Worm (Caenorhabditis elegans) whole organism, late embryonic: ENCODE data around the gene snf-12.

Experiments
- F13H6.1 ChIP-seq: sonication (generic microtip); optimal IDR thresholded peaks from 2 replicates; lab custom pipeline; 2016; ENCODE audit warnings: missing genetic modification characterization, missing compliant biosample characterization
- T23F11.4 ChIP-seq: fragments of 200-800 bp; sonication (Bioruptor generic); optimal IDR thresholded peaks from 2 replicates; lab custom pipeline; 2018; ENCODE audit warnings: mild to moderate bottlenecking, missing genetic modification characterization, missing compliant biosample characterization
- ama-1 ChIP-seq: fragments of 150-350 bp; optimal IDR thresholded peaks from 2 replicates; lab custom pipeline; 2014
- ceh-14 ChIP-seq: sonication (generic microtip); optimal IDR thresholded peaks from 2 replicates; lab custom pipeline; 2016; ENCODE audit warnings: missing genotype, missing genetic modification characterization, missing compliant biosample characterization
- ceh-18 ChIP-seq: sonication (generic microtip); optimal IDR thresholded peaks from 2 replicates; lab custom pipeline; 2016; ENCODE audit warnings: missing genetic modification characterization, missing compliant biosample characterization
- ceh-2 ChIP-seq: sonication (generic microtip); optimal IDR thresholded peaks from 2 replicates; lab custom pipeline; 2016; ENCODE audit warnings: missing genotype, missing genetic modification characterization, missing compliant biosample characterization
- ceh-22 ChIP-seq: sonication (generic microtip); optimal IDR thresholded peaks from 2 replicates; lab custom pipeline; 2017; ENCODE audit warnings: missing biosample characterization, missing genetic modification characterization
- ceh-24 ChIP-seq: sonication (generic microtip); optimal IDR thresholded peaks from 2 replicates; lab custom pipeline; 2016; ENCODE audit warnings: mild to moderate bottlenecking, missing genetic modification characterization, missing compliant biosample characterization
- ceh-30 ChIP-seq: fragments of 150-350 bp; optimal IDR thresholded peaks from 2 replicates; lab custom pipeline; 2014; ENCODE audit warnings: missing biosample characterization, missing genetic modification characterization
- ceh-31 ChIP-seq: sonication (generic microtip); optimal IDR thresholded peaks from 2 replicates; lab custom pipeline; 2016; ENCODE audit warnings: missing genetic modification characterization, missing compliant biosample characterization
- ceh-6 ChIP-seq: fragments of 200-800 bp; sonication (Bioruptor generic); optimal IDR thresholded peaks from 2 replicates; lab custom pipeline; 2018; ENCODE audit warnings: mild to moderate bottlenecking, missing genetic modification characterization, missing compliant biosample characterization
- ceh-9 ChIP-seq: sonication (generic microtip); optimal IDR thresholded peaks from 2 replicates; lab custom pipeline; 2016; ENCODE audit warnings: mild to moderate bottlenecking, missing genetic modification characterization, inconsistent platforms, missing compliant biosample characterization
- dmd-4 ChIP-seq: sonication (generic microtip); optimal IDR thresholded peaks from 2 replicates; lab custom pipeline; 2016; ENCODE audit warnings: borderline replicate concordance, missing genetic modification characterization, missing compliant biosample characterization
- eyg-1 ChIP-seq: sonication (generic microtip); optimal IDR thresholded peaks from 2 replicates; lab custom pipeline; 2016; ENCODE audit warnings: missing genotype, missing genetic modification characterization, missing compliant biosample characterization
- fax-1 ChIP-seq: sonication (generic microtip); optimal IDR thresholded peaks from 2 replicates; lab custom pipeline; 2016; ENCODE audit warnings: missing genotype, missing genetic modification characterization, missing compliant biosample characterization
- fkh-6 ChIP-seq: sonication (generic microtip); optimal IDR thresholded peaks from 2 replicates; lab custom pipeline; 2016; ENCODE audit warnings: missing genetic modification characterization, missing compliant biosample characterization
- gmeb-2 ChIP-seq: sonication (generic microtip); optimal IDR thresholded peaks from 2 replicates; lab custom pipeline; 2016; ENCODE audit warnings: missing genetic modification characterization, inconsistent platforms, missing compliant biosample characterization
- hlh-13 ChIP-seq: fragments of 200-800 bp; sonication (Bioruptor generic); optimal IDR thresholded peaks from 2 replicates; lab custom pipeline; 2018; ENCODE audit warnings: mild to moderate bottlenecking, missing genetic modification characterization, missing compliant biosample characterization
- hlh-6 ChIP-seq: sonication (generic microtip); optimal IDR thresholded peaks from 2 replicates; lab custom pipeline; 2016; ENCODE audit warnings: missing genotype, missing genetic modification characterization, missing compliant biosample characterization
- lim-6 ChIP-seq: sonication (generic microtip); optimal IDR thresholded peaks from 2 replicates; lab custom pipeline; 2016; ENCODE audit warnings: missing genetic modification characterization, missing compliant biosample characterization
- madf-2 ChIP-seq: sonication (generic microtip); optimal IDR thresholded peaks from 2 replicates; lab custom pipeline; 2017; ENCODE audit warnings: missing genetic modification characterization, missing compliant biosample characterization
- nfya-1 ChIP-seq: sonication (generic microtip); optimal IDR thresholded peaks from 2 replicates; lab custom pipeline; 2017; ENCODE audit warnings: missing genetic modification characterization, mild to moderate bottlenecking, missing compliant biosample characterization, antibody characterized with exemption, moderate library complexity
- nhr-11 ChIP-seq: fragments of 150-350 bp; optimal IDR thresholded peaks from 2 replicates; lab custom pipeline; 2014; ENCODE audit warnings: missing biosample characterization, missing genetic modification characterization
- nhr-232 ChIP-seq: sonication (generic microtip); optimal IDR thresholded peaks from 2 replicates; lab custom pipeline; 2016; ENCODE audit warnings: missing genetic modification characterization, missing compliant biosample characterization
- npax-4 ChIP-seq: sonication (generic microtip); optimal IDR thresholded peaks from 2 replicates; lab custom pipeline; 2016; ENCODE audit warnings: missing genetic modification characterization, missing compliant biosample characterization
- odd-2 ChIP-seq: sonication (generic microtip); optimal IDR thresholded peaks from 2 replicates; lab custom pipeline; 2017; ENCODE audit warnings: antibody characterized with exemption, mild to moderate bottlenecking, missing genetic modification characterization, missing compliant biosample characterization
- pax-1 ChIP-seq: fragments of 150-350 bp; optimal IDR thresholded peaks from 2 replicates; lab custom pipeline; 2014; ENCODE audit warnings: missing biosample characterization, missing genetic modification characterization
- pqm-1 ChIP-seq: sonication (generic microtip); optimal IDR thresholded peaks from 2 replicates; lab custom pipeline; 2016; ENCODE audit warnings: missing genetic modification characterization, missing compliant biosample characterization
- rnt-1 ChIP-seq: sonication (generic microtip); optimal IDR thresholded peaks from 2 replicates; lab custom pipeline; 2016; ENCODE audit warnings: missing genetic modification characterization, missing compliant biosample characterization
- sdc-2 ChIP-seq: sonication (generic microtip); optimal IDR thresholded peaks from 2 replicates; lab custom pipeline; 2016; ENCODE audit warnings: missing genotype, missing genetic modification characterization, missing compliant biosample characterization
- sox-2 ChIP-seq: fragments of 200-800 bp; sonication (Bioruptor generic); IDR thresholded peaks from 2 replicates; pipeline ENCODE4 v1.3.6; 2022; ENCODE audit warnings: missing genetic modification reagents, missing genetic modification characterization, missing compliant biosample characterization
- tbx-2 ChIP-seq: sonication (generic microtip); optimal IDR thresholded peaks from 2 replicates; lab custom pipeline; 2016; ENCODE audit warnings: missing genetic modification characterization, missing compliant biosample characterization
- ttx-3 ChIP-seq: sonication (generic microtip); optimal IDR thresholded peaks from 2 replicates; lab custom pipeline; 2016; ENCODE audit warnings: missing genetic modification reagents, missing genetic modification characterization, missing compliant biosample characterization
- unc-3 ChIP-seq, 2 experiments: fragments of 200-800 bp in 1 of 2; sonication (Bioruptor generic) in 1 of 2; sonication (generic microtip) in 1 of 2; conservative IDR thresholded peaks in 1 of 2; optimal IDR thresholded peaks in 1 of 2; 2 replicates each; pipeline versions ENCODE4 v1.3.6 to Lab custom; 2016 to 2022; ENCODE audit warnings: missing compliant biosample characterization in 2 of 2, missing genetic modification characterization in 2 of 2, missing genetic modification reagents in 1 of 2
- unc-42 ChIP-seq: sonication (generic microtip); optimal IDR thresholded peaks from 2 replicates; lab custom pipeline; 2016; ENCODE audit warnings: missing genotype, missing genetic modification characterization, missing compliant biosample characterization
- unc-55 ChIP-seq: sonication (generic microtip); optimal IDR thresholded peaks from 2 replicates; lab custom pipeline; 2017; ENCODE audit warnings: missing biosample characterization, missing genetic modification reagents, missing genetic modification characterization
- zip-5 ChIP-seq: sonication (generic microtip); optimal IDR thresholded peaks from 2 replicates; lab custom pipeline; 2016; ENCODE audit warnings: missing genetic modification characterization, missing compliant biosample characterization
- ztf-16 ChIP-seq: sonication (generic microtip); optimal IDR thresholded peaks from 2 replicates; lab custom pipeline; 2017; ENCODE audit warnings: missing genetic modification characterization, missing compliant biosample characterization

Gene snf-12

ce11 chrX:9028909-9029520 is at the start of gene snf-12:
Gene snf-12 (plus strand): TSS chrX:9029470.
- TF ChIP-seq unc-3 (GFP tag; conservative IDR thresholded peaks at IDR 0.05; lab: Robert Waterston, UW), result no peak
- TF ChIP-seq unc-3 (tag; optimal IDR thresholded peaks at IDR 0.05; lab: Kevin White, UChicago), result no peak
- TF ChIP-seq nfya-1 (tag; lab: Kevin White, UChicago), result no peak
- TF ChIP-seq unc-42 (tag; lab: Kevin White, UChicago), result no peak
- TF ChIP-seq lim-6 (tag; lab: Kevin White, UChicago), result no peak

DNA sequence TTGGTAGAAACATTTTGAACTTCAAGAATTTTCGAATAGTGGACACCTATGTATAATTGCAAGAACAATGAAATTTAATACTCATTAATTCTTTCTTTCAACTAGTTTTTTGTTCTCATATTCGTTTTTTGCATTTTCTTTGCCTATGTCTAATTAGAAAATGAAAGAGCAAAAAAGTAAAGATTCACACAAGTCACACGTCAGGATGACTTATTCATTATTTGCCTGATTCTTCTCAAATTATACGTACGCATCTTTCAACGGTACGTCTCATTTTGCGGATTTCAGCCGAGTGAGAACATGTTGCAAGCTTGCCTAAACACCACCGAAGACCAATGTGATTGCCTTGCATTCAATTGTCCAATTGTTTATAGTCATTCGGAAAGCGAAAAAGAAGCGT is 48.6 kb upstream of the snf-12 start, which contains the start of gene nmur-1:
Gene nmur-1, plus strand, starts transcription at position 301 of the 400 bp plus-strand sequence.
- TF ChIP-seq nhr-11, result no peak
- no peak for TF ChIP-seq ceh-22 (tag; lab: Kevin White, UChicago)
- no peak for TF ChIP-seq nhr-232
- no peak for TF ChIP-seq sdc-2 (tag; lab: Kevin White, UChicago)
- no peak for TF ChIP-seq dmd-4 (tag; lab: Kevin White, UChicago)
- TF ChIP-seq zip-5, result no peak
- TF ChIP-seq T23F11.4, result no peak
- no peak for TF ChIP-seq sox-2
- no peak for TF ChIP-seq fkh-6 (tag; lab: Kevin White, UChicago)
- no peak for TF ChIP-seq pax-1 (tag; lab: Kevin White, UChicago)
- TF ChIP-seq ceh-30 (tag; lab: Kevin White, UChicago), result no peak
- no peak for TF ChIP-seq ceh-6 (GFP tag; lab: Kevin White, UChicago)
- TF ChIP-seq, all 69 proteins: peak for 0

ce11 chrX:8986452-8986851 is 42.8 kb upstream of the snf-12 start:
- TF ChIP-seq tbx-2 (no peak), unc-55 (GFP tag; lab: Kevin White, UChicago) (peak; percentile 20), npax-4 (tag; lab: Kevin White, UChicago) (no peak), pqm-1 (no peak), ztf-16 (tag; lab: Kevin White, UChicago) (no peak), ceh-2 (no peak), pax-1 (tag; lab: Kevin White, UChicago) (no peak), madf-2 (tag; lab: Kevin White, UChicago) (no peak), hlh-6 (tag; lab: Kevin White, UChicago) (no peak), ttx-3 (no peak), hlh-13 (GFP tag; lab: Kevin White, UChicago) (no peak), T23F11.4 (no peak), unc-42 (tag; lab: Kevin White, UChicago) (no peak), nhr-232 (no peak), ceh-14 (no peak), rnt-1 (tag; lab: Kevin White, UChicago) (peak; percentile 21), ceh-6 (GFP tag; lab: Kevin White, UChicago) (no peak), eyg-1 (tag; lab: Kevin White, UChicago) (no peak), ceh-24 (no peak), fax-1 (tag; lab: Kevin White, UChicago) (no peak), ceh-18 (tag; lab: Kevin White, UChicago) (peak; percentile 88), F13H6.1 (tag; lab: Kevin White, UChicago) (no peak), nhr-11 (no peak), ceh-9 (no peak), nfya-1 (tag; lab: Kevin White, UChicago) (no peak)

DNA sequence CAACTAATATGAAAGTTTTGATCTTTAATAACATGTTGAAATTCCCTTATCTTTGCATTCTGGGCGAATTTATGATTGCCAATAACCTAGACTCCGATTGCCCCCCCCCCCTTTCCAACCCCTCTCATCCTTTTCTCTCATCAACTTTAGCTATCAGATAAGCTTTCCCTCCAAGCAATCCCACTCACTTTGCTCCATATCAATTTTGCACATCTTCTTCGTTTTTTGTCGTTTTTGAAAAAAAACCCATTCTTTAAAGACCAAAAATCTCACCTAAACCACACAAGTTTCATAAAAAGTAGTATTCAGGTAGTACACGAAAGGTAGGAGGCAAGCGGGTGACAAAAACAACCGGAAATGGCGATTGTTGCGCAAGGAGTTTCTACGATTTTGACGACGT is 41.4 kb upstream of the snf-12 start, which contains the start of gene twk-18:
Gene twk-18, plus strand, starts transcription at position 301 of the 400 bp plus-strand sequence.
- no peak for TF ChIP-seq ttx-3
- TF ChIP-seq ztf-16 (tag; lab: Kevin White, UChicago), result no peak
- no peak for TF ChIP-seq odd-2 (tag; lab: Kevin White, UChicago)
- no peak for TF ChIP-seq ceh-31 (tag; lab: Kevin White, UChicago)
- TF ChIP-seq tbx-2, result no peak
- TF ChIP-seq nhr-11, result no peak
- TF ChIP-seq nhr-232, result no peak
- no peak for TF ChIP-seq ceh-30 (tag; lab: Kevin White, UChicago)
- no peak for TF ChIP-seq ama-1 (lab: Kevin White, UChicago)
- TF ChIP-seq gmeb-2, result no peak
